Fruit fly (Drosophila melanogaster): ENCODE results near the gene Polr3H.

Polr3H gene

dm6 chr3L:11648410-11648809 lies at the start of gene Polr3H, which contains the start of gene RIOK1:
TSS of gene Polr3H (plus strand) at chr3L:11648756.
TSS of gene RIOK1 (minus strand) at chr3L:11648474.
- TF ChIP-seq psq (optimal IDR thresholded peaks at IDR 0.05) (no peak), Dll (optimal IDR thresholded peaks at IDR 0.05) (no peak), usp (GFP tag; optimal IDR thresholded peaks at IDR 0.05) (no peak)

dm6 chr3L:11599255-11599654 lies 49.3 kb upstream of the Polr3H start:
- TF ChIP-seq pan (optimal IDR thresholded peaks at IDR 0.05), result no peak
- TF ChIP-seq CG8478 (optimal IDR thresholded peaks at IDR 0.05), result no peak
- no peak for TF ChIP-seq psq (optimal IDR thresholded peaks at IDR 0.05)
- TF ChIP-seq EcR (GFP tag; optimal IDR thresholded peaks at IDR 0.05), result no peak
- no peak for TF ChIP-seq Dll (optimal IDR thresholded peaks at IDR 0.05)
- no peak for TF ChIP-seq usp (GFP tag; optimal IDR thresholded peaks at IDR 0.05)

- TF ChIP-seq usp (GFP tag; optimal IDR thresholded peaks at IDR 0.05), result no peak
These were observed 48.6 kb upstream of the Polr3H start, which contains the start of the genes CG14137 and CG46394 for dm6 chr3L:11599965-11600420. TSS of gene CG14137 (minus strand) at chr3L:11600065. TSS of gene CG46394 (plus strand) at chr3L:11600370.

dm6 chr3L:11601133-11601532 lies 47.4 kb upstream of the Polr3H start:
- TF ChIP-seq CG8478 (optimal IDR thresholded peaks at IDR 0.05) (no peak), usp (GFP tag; optimal IDR thresholded peaks at IDR 0.05) (no peak), EcR (GFP tag; optimal IDR thresholded peaks at IDR 0.05) (no peak), Dll (optimal IDR thresholded peaks at IDR 0.05) (no peak), pan (optimal IDR thresholded peaks at IDR 0.05) (no peak), psq (optimal IDR thresholded peaks at IDR 0.05) (no peak)

DNA sequence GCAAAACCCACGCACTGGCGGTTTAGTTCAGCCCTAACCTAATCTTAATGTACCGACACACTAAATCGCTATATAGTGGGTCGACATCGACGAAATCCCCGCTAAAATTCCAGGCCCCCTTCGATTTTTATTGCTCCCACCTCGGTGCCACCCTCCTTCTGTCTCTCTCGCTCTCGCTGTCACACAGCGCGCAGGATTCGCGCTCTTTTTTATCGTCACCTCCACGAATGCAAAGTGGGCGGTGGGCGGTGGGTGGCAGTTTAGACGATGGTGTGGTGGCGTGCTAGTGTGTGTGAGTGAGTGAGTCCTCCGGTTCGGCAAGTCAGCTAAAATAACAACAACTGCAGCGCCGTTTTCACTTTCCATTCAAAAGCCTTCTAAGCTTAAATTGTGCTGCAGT lies 46.5 kb upstream of the Polr3H start:
- TF ChIP-seq CG8478 (optimal IDR thresholded peaks at IDR 0.05) (no peak), usp (GFP tag; optimal IDR thresholded peaks at IDR 0.05) (no peak), pan (optimal IDR thresholded peaks at IDR 0.05) (no peak), Dll (optimal IDR thresholded peaks at IDR 0.05) (no peak), psq (optimal IDR thresholded peaks at IDR 0.05) (no peak), EcR (GFP tag; optimal IDR thresholded peaks at IDR 0.05) (no peak)

DNA sequence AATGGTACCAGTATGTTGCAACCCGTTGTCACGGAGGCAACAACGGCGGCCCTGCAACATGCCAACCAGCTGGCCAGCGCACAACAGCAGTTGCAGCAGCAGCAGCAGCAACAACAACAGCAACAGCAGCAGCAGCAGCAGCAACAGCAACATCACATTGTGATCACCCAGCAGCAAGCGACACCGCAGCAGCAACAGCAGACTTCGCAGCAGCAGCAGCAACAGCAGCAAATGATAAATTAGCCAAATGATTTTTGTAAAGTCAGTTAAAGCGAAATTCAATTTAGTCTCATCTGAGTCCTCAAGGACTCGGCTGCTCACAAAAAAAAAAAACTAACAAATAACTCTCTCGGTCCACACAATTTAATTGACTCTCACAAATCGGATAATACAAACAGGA lies 44.3 kb upstream of the Polr3H start:
- TF ChIP-seq psq (optimal IDR thresholded peaks at IDR 0.05), result no peak
- TF ChIP-seq usp (GFP tag; optimal IDR thresholded peaks at IDR 0.05), result no peak
- no peak for TF ChIP-seq pan (optimal IDR thresholded peaks at IDR 0.05)
- TF ChIP-seq CG8478 (optimal IDR thresholded peaks at IDR 0.05), result no peak
- no peak for TF ChIP-seq EcR (GFP tag; optimal IDR thresholded peaks at IDR 0.05)
- no peak for TF ChIP-seq Dll (optimal IDR thresholded peaks at IDR 0.05)

DNA sequence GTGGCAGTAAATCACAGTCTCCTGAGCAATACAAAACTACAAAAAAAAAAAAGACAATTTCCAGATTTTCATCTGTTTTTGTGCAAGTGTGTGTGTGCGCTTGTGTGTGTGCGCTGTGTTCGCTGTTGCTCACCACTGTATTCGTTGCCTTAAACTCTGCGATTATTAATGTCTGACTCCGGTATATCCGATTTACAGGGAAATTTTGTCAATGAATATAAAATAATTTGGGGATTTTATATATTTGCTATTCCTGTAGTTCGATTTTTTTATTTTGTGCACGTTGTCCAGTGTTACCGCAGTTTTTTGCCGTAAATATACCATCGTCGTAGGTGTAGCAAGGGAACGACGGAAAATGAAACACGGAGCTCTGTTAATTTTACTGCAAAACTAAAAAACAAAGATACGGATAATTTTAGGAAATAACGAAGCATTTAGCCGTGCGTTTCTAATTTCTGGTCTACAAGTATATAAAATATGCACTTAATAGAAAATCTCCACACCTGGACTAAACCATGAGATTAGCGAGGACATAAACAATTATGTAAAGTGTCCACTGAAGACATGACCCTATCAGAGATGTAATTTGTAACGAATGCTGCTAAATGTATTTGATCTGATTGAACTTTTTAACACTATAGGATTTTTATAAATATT lies 39.3 kb upstream of the Polr3H start, which contains the start of gene Duba:
TSS of gene Duba (minus strand) at position 313 of the 657 bp plus-strand sequence.
- TF ChIP-seq pan (optimal IDR thresholded peaks at IDR 0.05) (no peak), CG8478 (optimal IDR thresholded peaks at IDR 0.05) (no peak), EcR (GFP tag; optimal IDR thresholded peaks at IDR 0.05) (no peak), Dll (optimal IDR thresholded peaks at IDR 0.05) (no peak), usp (GFP tag; optimal IDR thresholded peaks at IDR 0.05) (no peak), psq (optimal IDR thresholded peaks at IDR 0.05) (no peak)

DNA sequence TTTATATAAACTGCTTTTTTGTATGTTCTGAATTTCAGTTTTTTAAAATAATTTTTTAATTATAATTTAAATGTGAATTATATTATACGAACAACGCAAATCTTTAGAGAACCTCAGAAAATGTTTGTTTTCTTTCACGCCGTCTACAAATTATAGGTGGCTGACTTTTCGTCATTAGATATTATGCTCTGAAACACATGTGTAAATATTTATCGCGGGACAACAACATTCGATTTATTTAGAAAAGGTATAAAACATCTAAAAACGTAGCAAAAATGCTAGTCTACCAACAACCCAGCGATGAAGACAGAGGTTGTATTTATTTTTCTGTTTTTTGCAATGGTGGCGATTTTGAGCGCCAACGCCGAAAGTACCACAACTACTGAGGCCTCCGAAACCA lies 38.7 kb upstream of the Polr3H start, which contains the start of gene CG42832:
TSS of gene CG42832 (plus strand) at position 301 of the 400 bp plus-strand sequence.
- TF ChIP-seq usp (GFP tag; optimal IDR thresholded peaks at IDR 0.05), result no peak
- TF ChIP-seq pan (optimal IDR thresholded peaks at IDR 0.05), result no peak
- no peak for TF ChIP-seq Dll (optimal IDR thresholded peaks at IDR 0.05)
- no peak for TF ChIP-seq CG8478 (optimal IDR thresholded peaks at IDR 0.05)

DNA sequence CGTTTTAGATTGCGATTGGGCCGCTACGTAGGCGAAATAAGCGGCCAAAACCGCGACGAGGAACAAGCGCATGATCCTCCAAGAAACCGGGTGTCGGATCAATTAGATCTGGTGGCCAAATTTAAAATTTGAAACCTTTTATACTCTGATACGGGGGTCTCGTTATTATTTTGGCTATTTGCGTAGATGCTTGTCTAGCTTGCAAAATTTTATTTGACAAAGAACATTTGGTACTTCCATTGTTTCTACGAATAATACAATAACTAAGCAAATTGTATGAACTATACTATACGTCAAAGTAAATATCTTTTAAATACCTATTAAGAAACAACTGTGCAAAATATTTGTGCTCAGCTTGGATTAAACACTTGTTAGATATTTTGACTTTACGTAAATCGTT lies 28.6 kb upstream of the Polr3H start, which contains the start of gene Muc68Ca:
TSS of gene Muc68Ca (minus strand) at position 101 of the 400 bp plus-strand sequence.
- TF ChIP-seq pan (optimal IDR thresholded peaks at IDR 0.05), result no peak
- TF ChIP-seq Dll (optimal IDR thresholded peaks at IDR 0.05), result no peak
- TF ChIP-seq usp (GFP tag; optimal IDR thresholded peaks at IDR 0.05), result no peak
- no peak for TF ChIP-seq psq (optimal IDR thresholded peaks at IDR 0.05)

DNA sequence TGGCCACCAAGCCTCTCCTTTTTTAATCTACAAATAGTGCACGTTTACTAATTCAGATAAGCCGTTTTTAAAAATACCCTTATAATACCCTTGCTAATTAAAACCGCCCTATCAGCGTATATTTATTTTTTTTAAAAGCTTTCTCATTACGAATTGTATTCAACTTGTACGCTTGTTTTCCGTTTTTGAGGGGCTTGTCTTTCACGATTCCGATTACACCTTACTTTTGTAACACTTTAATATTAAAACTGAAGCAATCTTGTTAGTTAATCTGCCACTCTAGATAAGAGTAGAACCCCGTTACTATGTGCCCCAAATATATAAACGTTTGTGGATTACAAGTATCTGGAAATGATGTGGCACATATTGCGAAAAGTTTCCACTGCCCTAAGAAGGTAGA lies 25.8 kb upstream of the Polr3H start:
- no peak for TF ChIP-seq Dll (optimal IDR thresholded peaks at IDR 0.05)
- no peak for TF ChIP-seq psq (optimal IDR thresholded peaks at IDR 0.05)
- TF ChIP-seq usp (GFP tag; optimal IDR thresholded peaks at IDR 0.05), result no peak
- TF ChIP-seq pan (optimal IDR thresholded peaks at IDR 0.05), result no peak
- no peak for TF ChIP-seq EcR (GFP tag; optimal IDR thresholded peaks at IDR 0.05)
- no peak for TF ChIP-seq CG8478 (optimal IDR thresholded peaks at IDR 0.05)

DNA sequence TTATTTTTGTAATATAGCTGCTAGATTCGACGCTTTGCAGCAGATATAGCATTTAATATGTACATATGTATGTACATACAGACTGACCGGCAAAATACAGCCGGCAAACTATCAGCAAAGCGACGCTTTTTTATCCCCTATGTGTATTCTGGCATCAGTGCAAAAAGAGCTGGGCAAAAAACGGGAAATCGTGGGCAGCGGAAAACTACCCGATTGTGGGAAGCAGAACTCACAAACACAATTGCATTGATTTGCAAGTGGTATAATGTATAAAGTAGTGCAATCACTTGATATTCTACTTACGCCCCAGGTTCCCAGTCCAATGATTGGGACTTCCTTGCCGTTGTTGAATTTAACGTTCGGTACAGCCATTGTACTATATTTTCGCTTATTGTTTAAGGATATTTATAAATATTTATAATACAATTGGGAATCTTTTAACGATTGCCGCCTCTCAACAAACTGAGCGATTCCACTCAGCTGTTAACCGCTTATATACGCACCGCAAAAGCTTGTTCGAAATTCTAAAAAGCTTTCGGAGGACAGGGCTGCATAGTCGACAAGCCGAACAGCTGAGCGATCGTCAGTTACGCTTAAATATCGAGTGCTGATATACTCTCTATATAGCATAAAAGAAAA lies 25.2 kb upstream of the Polr3H start:
- no peak for TF ChIP-seq pan (optimal IDR thresholded peaks at IDR 0.05)
- no peak for TF ChIP-seq CG8478 (optimal IDR thresholded peaks at IDR 0.05)
- TF ChIP-seq psq (optimal IDR thresholded peaks at IDR 0.05), result no peak
- no peak for TF ChIP-seq EcR (GFP tag; optimal IDR thresholded peaks at IDR 0.05)
- TF ChIP-seq usp (GFP tag; optimal IDR thresholded peaks at IDR 0.05), result no peak
- no peak for TF ChIP-seq Dll (optimal IDR thresholded peaks at IDR 0.05)

dm6 chr3L:11624281-11624680 lies 24.3 kb upstream of the Polr3H start, which contains the start of gene Akr1B:
TSS of gene Akr1B (minus strand) at chr3L:11624381.
- TF ChIP-seq Dll (optimal IDR thresholded peaks at IDR 0.05) (no peak), usp (GFP tag; optimal IDR thresholded peaks at IDR 0.05) (no peak), EcR (GFP tag; optimal IDR thresholded peaks at IDR 0.05) (no peak), pan (optimal IDR thresholded peaks at IDR 0.05) (no peak)

Data from whole organism.